Fruit fly (Drosophila melanogaster) whole organism, wandering third instar larva: ENCODE data around the gene Gr93d.

ENCODE experiments used
- Abd-B ChIP-seq: fragments of >200 bp; optimal IDR thresholded peaks from 2 replicates; lab custom pipeline; 2017; ENCODE audit warnings: missing biosample characterization, missing genetic modification characterization
- CG32264 ChIP-seq: fragments of 200-800 bp; sonication (Bioruptor generic); optimal IDR thresholded peaks from 2 replicates; lab custom pipeline; 2016; ENCODE audit warnings: missing biosample characterization, missing genetic modification characterization
- CG9705 ChIP-seq: fragments of 200-800 bp; sonication (Bioruptor generic); optimal IDR thresholded peaks from 2 replicates; lab custom pipeline; 2018; ENCODE audit warnings: missing biosample characterization, mild to moderate bottlenecking, missing genetic modification characterization
- CrebA ChIP-seq: fragments of 200-800 bp; sonication (Bioruptor generic); optimal IDR thresholded peaks from 2 replicates; lab custom pipeline; 2016; ENCODE audit warnings: missing biosample characterization, mild to moderate bottlenecking, missing genetic modification characterization, borderline replicate concordance
- Dfd ChIP-seq: fragments of >200 bp; optimal IDR thresholded peaks from 2 replicates; lab custom pipeline; 2017; ENCODE audit warnings: missing biosample characterization, missing genetic modification characterization
- Dif ChIP-seq: fragments of 200-275, 200-300 bp; sonication (Bioruptor generic); optimal IDR thresholded peaks from 2 replicates; lab custom pipeline; 2018; ENCODE audit warnings: missing biosample characterization, missing genetic modification characterization; ENCODE audit not compliant: partially characterized antibody
- GATAd ChIP-seq: sonication (Bioruptor generic); optimal IDR thresholded peaks from 2 replicates; lab custom pipeline; 2016; ENCODE audit warnings: missing biosample characterization, missing genetic modification characterization
- HLH106 ChIP-seq: fragments of 200-800 bp; optimal IDR thresholded peaks from 3 replicates; lab custom pipeline; 2019; ENCODE audit warnings: missing biosample characterization, mild to moderate bottlenecking, missing genetic modification characterization, moderate library complexity
- Hnf4 ChIP-seq: fragments of 200-800 bp; sonication (Bioruptor generic); optimal IDR thresholded peaks from 2 replicates; lab custom pipeline; 2016; ENCODE audit warnings: missing biosample characterization, mild to moderate bottlenecking, missing genetic modification characterization
- Hr78 ChIP-seq: fragments of >200 bp; optimal IDR thresholded peaks from 2 replicates; lab custom pipeline; 2017; ENCODE audit warnings: missing biosample characterization, missing genetic modification characterization
- Hr83 ChIP-seq: fragments of 200-300 bp; sonication (Bioruptor generic); optimal IDR thresholded peaks from 2 replicates; lab custom pipeline; 2016; ENCODE audit warnings: missing biosample characterization, mild to moderate bottlenecking, missing genetic modification characterization, moderate library complexity; ENCODE audit not compliant: poor library complexity, severe bottlenecking
- Jra ChIP-seq: sonication (Bioruptor generic); optimal IDR thresholded peaks from 2 replicates; lab custom pipeline; 2016; ENCODE audit warnings: missing biosample characterization, missing genetic modification characterization
- Mio ChIP-seq: sonication (Bioruptor generic); optimal IDR thresholded peaks from 2 replicates; lab custom pipeline; 2016; ENCODE audit warnings: missing biosample characterization, missing genetic modification characterization
- Myc ChIP-seq: fragments of >200 bp; optimal IDR thresholded peaks from 2 replicates; lab custom pipeline; 2017
- N ChIP-seq: fragments of >200 bp; optimal IDR thresholded peaks from 2 replicates; lab custom pipeline; 2018; ENCODE audit warnings: missing biosample characterization, missing external identifiers, missing genetic modification characterization
- OdsH ChIP-seq: fragments of 200-800 bp; sonication (Bioruptor generic); optimal IDR thresholded peaks from 2 replicates; lab custom pipeline; 2016; ENCODE audit warnings: missing biosample characterization, mild to moderate bottlenecking, missing genetic modification characterization
- Rel ChIP-seq, 2 experiments: fragments of 200-800 bp; sonication (Bioruptor generic) in 1 of 2; optimal IDR thresholded peaks; 2 replicates in 1 of 2; 3 replicates in 1 of 2; lab custom pipeline; 2016 to 2019; ENCODE audit warnings: mild to moderate bottlenecking in 2 of 2, missing biosample characterization in 2 of 2, missing genetic modification characterization in 2 of 2, moderate library complexity in 1 of 2
- Sp1 ChIP-seq: fragments of 200-800 bp; sonication (Bioruptor generic); optimal IDR thresholded peaks from 3 replicates; lab custom pipeline; 2019; ENCODE audit warnings: missing biosample characterization, mild to moderate bottlenecking, missing genetic modification characterization, moderate library complexity
- Vsx2 ChIP-seq: fragments of 200-300, 225-300 bp; sonication (Bioruptor generic); optimal IDR thresholded peaks from 2 replicates; lab custom pipeline; 2018; ENCODE audit warnings: missing biosample characterization, missing genetic modification characterization; ENCODE audit not compliant: partially characterized antibody
- br ChIP-seq: fragments of 200-800 bp; sonication (Bioruptor generic); optimal IDR thresholded peaks from 2 replicates; lab custom pipeline; 2016; ENCODE audit warnings: missing biosample characterization, missing genetic modification characterization
- brk ChIP-seq: fragments of 200-800 bp; sonication (Bioruptor generic); optimal IDR thresholded peaks from 2 replicates; lab custom pipeline; 2016; ENCODE audit warnings: missing biosample characterization, mild to moderate bottlenecking, missing genetic modification characterization
- dl ChIP-seq, 2 experiments: fragments of 175-275, 200-275 bp in 1 of 2; fragments of 200-275 bp in 1 of 2; sonication (Bioruptor generic); optimal IDR thresholded peaks; lab custom pipeline; 2018; ENCODE audit warnings: mild to moderate bottlenecking in 2 of 2, missing biosample characterization in 2 of 2, missing genetic modification characterization in 2 of 2, moderate library complexity in 2 of 2; ENCODE audit not compliant: partially characterized antibody in 2 of 2, insufficient read depth in 1 of 2
- dmrt93B ChIP-seq: fragments of 200-800 bp; sonication (Bioruptor generic); optimal IDR thresholded peaks from 2 replicates; lab custom pipeline; 2018; ENCODE audit warnings: missing biosample characterization, mild to moderate bottlenecking, missing genetic modification characterization
- dsf ChIP-seq: sonication (Bioruptor generic); optimal IDR thresholded peaks from 2 replicates; lab custom pipeline; 2016; ENCODE audit warnings: missing biosample characterization, missing genetic modification characterization, borderline replicate concordance
- ey ChIP-seq: fragments of 200-800 bp; sonication (Bioruptor generic); optimal IDR thresholded peaks from 2 replicates; lab custom pipeline; 2016; ENCODE audit warnings: missing biosample characterization, missing genetic modification characterization
- foxo ChIP-seq, 2 experiments: fragments of 200-800 bp; sonication (Bioruptor generic); optimal IDR thresholded peaks; 2 replicates in 1 of 2; 3 replicates in 1 of 2; lab custom pipeline; 2016 to 2017; ENCODE audit warnings: missing biosample characterization in 2 of 2, missing genetic modification characterization in 2 of 2
- fru ChIP-seq: fragments of 200-800 bp; sonication (Bioruptor generic); optimal IDR thresholded peaks from 3 replicates; lab custom pipeline; 2016; ENCODE audit warnings: missing biosample characterization, mild to moderate bottlenecking, missing genetic modification characterization
- h ChIP-seq: fragments of 200-800 bp; sonication (Bioruptor generic); optimal IDR thresholded peaks from 3 replicates; lab custom pipeline; 2016; ENCODE audit warnings: missing biosample characterization, mild to moderate bottlenecking, missing genetic modification characterization
- jim ChIP-seq: fragments of 175-275, 200-325 bp; sonication (Bioruptor generic); optimal IDR thresholded peaks from 2 replicates; lab custom pipeline; 2016; ENCODE audit warnings: missing biosample characterization, mild to moderate bottlenecking, missing genetic modification characterization
- lola ChIP-seq: fragments of >200 bp; optimal IDR thresholded peaks from 2 replicates; lab custom pipeline; 2017; ENCODE audit warnings: missing biosample characterization, missing genetic modification characterization
- pan ChIP-seq: fragments of >200 bp; optimal IDR thresholded peaks from 2 replicates; lab custom pipeline; 2017
- psq ChIP-seq: fragments of 200-800 bp; sonication (Bioruptor generic); optimal IDR thresholded peaks from 3 replicates; lab custom pipeline; 2017; ENCODE audit warnings: missing biosample characterization, mild to moderate bottlenecking, missing genetic modification characterization, moderate library complexity
- rgr ChIP-seq: fragments of 200-800 bp; sonication (Bioruptor generic); optimal IDR thresholded peaks from 3 replicates; lab custom pipeline; 2016; ENCODE audit warnings: missing biosample characterization, mild to moderate bottlenecking, missing genetic modification characterization
- sage ChIP-seq: fragments of 200-800 bp; sonication (Bioruptor generic); optimal IDR thresholded peaks from 2 replicates; lab custom pipeline; 2016; ENCODE audit warnings: missing biosample characterization, mild to moderate bottlenecking, missing genetic modification characterization
- sv ChIP-seq: fragments of 200-800 bp; sonication (Bioruptor generic); optimal IDR thresholded peaks from 3 replicates; lab custom pipeline; 2016; ENCODE audit warnings: missing biosample characterization, missing genetic modification characterization
- tai ChIP-seq: sonication (Bioruptor generic); optimal IDR thresholded peaks from 2 replicates; lab custom pipeline; 2016; ENCODE audit warnings: missing biosample characterization, missing genetic modification characterization
- usp ChIP-seq: fragments of >200 bp; optimal IDR thresholded peaks from 2 replicates; lab custom pipeline; 2017; ENCODE audit warnings: missing biosample characterization, missing genetic modification characterization
- woc ChIP-seq: sonication (Bioruptor generic); optimal IDR thresholded peaks from 2 replicates; lab custom pipeline; 2016; ENCODE audit warnings: missing biosample characterization, mild to moderate bottlenecking, missing genetic modification characterization

Gene Gr93d

DNA sequence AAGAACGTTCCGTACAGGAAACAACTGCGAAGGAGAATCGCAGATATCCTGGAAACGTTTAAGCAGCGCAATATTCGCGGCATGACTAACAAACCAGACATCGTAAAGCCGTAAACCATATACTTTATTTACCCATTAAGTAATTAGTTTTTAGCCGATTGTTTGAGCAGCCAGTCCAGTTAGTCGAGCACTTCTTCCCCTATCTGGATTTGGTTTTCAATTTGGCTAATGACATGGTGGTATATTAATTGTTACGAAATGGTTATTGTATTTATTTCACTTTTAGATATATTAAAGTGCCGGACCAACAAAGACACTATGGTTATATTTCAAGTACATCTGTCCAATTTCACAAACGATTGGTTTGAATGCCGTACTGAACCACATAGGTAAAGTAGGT, 2.8 kb downstream of the Gr93d start, which contains the start of gene Gr93b:
Gene Gr93b, minus strand, starts transcription at position 101 of the 400 bp plus-strand sequence.
- TF ChIP-seq Rel (GFP tag; optimal IDR thresholded peaks at IDR 0.05; lab: Kevin White, UChicago) (no peak), Rel (tag; optimal IDR thresholded peaks at IDR 0.05; lab: Kevin White, UChicago) (no peak), rgr (GFP tag; lab: Kevin White, UChicago) (no peak), Hr78 (GFP tag; lab: Kevin White, UChicago) (no peak), Dfd (no peak), Vsx2 (GFP tag; lab: Kevin White, UChicago) (no peak), CG32264 (GFP tag; lab: Kevin White, UChicago) (no peak), HLH106 (no peak), psq (GFP tag; lab: Kevin White, UChicago) (no peak), CrebA (GFP tag; lab: Kevin White, UChicago) (no peak), CG9705 (no peak)
- TF ChIP-seq, all 38 proteins: peak for 0

DNA sequence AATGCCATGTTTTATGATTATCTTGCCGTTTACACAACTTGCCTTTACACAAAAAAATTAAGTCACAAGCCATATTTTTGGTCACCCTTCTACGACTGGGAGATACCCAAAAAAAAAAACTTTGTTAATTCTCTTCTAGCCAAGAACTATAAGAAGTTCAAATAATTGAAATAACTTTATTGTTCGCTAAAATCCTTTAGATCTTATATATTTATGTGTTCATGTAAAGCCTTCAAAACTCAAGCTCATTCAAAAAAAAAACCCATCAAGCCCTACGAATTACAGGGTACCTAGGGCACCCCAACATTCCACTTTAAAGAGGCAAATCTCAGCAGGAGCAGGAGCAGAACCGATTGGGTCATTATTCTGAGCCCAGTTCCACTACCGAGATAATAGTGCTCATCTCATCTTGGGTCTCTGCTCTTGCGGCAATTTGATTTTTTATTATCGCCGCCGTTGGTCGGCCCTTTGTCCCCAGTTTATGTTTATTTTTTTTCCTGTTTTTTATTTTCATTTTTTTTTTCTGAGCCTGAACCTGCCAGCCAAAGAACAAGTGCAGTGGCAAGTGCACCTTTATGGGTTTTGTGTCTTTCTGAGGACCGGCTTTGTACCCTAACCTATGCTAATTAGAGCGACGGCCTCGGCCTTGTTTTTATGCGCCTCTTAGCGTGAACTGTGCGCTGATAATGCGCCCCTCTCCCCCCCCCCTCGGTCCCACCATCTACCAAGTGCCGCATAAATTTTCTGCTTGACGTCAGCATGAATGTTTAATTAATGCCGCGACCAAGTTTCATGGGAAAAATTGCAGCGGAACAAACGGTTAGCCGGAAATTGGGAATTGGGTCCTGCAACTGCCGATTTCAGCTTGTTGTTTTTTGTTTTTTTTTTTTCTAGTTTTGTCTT, 4.7 kb downstream of the Gr93d start:
- no peak for TF ChIP-seq lola (GFP tag; lab: Kevin White, UChicago)
- peak in 1 of 2 experiments; percentile 0 for TF ChIP-seq foxo (GFP tag; optimal IDR thresholded peaks at IDR 0.05; lab: Kevin White, UChicago)

DNA sequence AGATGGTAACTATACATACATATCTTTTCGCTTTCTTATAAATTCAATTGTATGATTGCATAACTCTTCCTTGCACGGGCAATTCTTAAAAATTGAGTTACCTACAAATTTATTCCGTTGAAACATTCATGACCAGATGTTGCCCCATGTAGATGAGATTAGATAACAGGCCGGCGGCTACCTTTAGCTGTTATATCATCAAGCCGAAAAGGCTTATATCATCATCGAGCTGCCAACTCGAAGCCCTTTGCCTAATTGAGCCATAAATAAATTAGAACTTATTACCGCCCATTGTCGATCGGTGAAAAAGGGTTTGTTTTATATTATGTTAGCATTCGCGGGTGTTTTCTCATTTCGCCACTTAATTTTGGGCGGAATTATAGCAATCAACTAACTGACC, 6.0 kb downstream of the Gr93d start:
- TF ChIP-seq Sp1 (no peak), sage (GFP tag; lab: Kevin White, UChicago) (no peak), CG32264 (GFP tag; lab: Kevin White, UChicago) (no peak), GATAd (GFP tag; lab: Kevin White, UChicago) (no peak), lola (GFP tag; lab: Kevin White, UChicago) (no peak), foxo (GFP tag; optimal IDR thresholded peaks at IDR 0.05; lab: Kevin White, UChicago) (no peak), jim (GFP tag; lab: Kevin White, UChicago) (no peak), Abd-B (GFP tag; lab: Kevin White, UChicago) (no peak)

DNA sequence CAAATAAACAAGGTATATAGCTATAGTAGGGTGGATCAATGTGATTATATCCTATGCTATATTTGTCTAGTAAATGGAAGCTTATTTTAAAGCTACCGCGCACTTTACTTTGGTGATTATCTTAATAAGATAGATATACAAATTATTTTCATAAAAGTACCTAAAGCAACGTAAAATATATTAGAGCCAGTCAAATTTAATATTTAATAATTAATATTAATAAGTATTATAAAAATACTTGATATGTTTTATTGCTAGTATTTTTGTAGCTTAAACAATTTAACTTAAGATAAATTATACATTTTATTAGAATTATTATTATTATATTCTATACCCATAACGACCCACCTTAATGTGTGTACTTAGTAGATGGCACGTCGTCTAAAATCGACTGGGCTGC, 6.8 kb downstream of the Gr93d start:
- TF ChIP-seq Myc (lab: Kevin White, UChicago) (no peak), Dfd (no peak), GATAd (GFP tag; lab: Kevin White, UChicago) (no peak), CrebA (GFP tag; lab: Kevin White, UChicago) (no peak), psq (GFP tag; lab: Kevin White, UChicago) (peak; percentile 4), sage (GFP tag; lab: Kevin White, UChicago) (no peak), lola (GFP tag; lab: Kevin White, UChicago) (no peak), dl (GFP tag; optimal IDR thresholded peaks at IDR 0.05; lab: Kevin White, UChicago; ENCODE audit: insufficient read depth in 1 of 2, partially characterized antibody in 2 of 2) (no peak), dsf (no peak), foxo (GFP tag; optimal IDR thresholded peaks at IDR 0.05; lab: Kevin White, UChicago) (peak in 1 of 2 experiments; percentile 42), woc (no peak), jim (GFP tag; lab: Kevin White, UChicago) (no peak), N (no peak), Mio (no peak), tai (GFP tag; lab: Kevin White, UChicago) (no peak), Sp1 (peak; percentile 70), CG9705 (no peak), Jra (GFP tag; lab: Kevin White, UChicago) (no peak), h (GFP tag; lab: Kevin White, UChicago) (no peak), brk (GFP tag; lab: Kevin White, UChicago) (no peak), sv (GFP tag; lab: Kevin White, UChicago) (no peak), CG32264 (GFP tag; lab: Kevin White, UChicago) (no peak), fru (GFP tag; lab: Kevin White, UChicago) (no peak), Hr83 (no peak), pan (lab: Kevin White, UChicago) (no peak), dmrt93B (no peak), usp (GFP tag; lab: Kevin White, UChicago) (no peak), Rel (GFP tag; optimal IDR thresholded peaks at IDR 0.05; lab: Kevin White, UChicago) (no peak), Rel (tag; optimal IDR thresholded peaks at IDR 0.05; lab: Kevin White, UChicago) (no peak), Hnf4 (GFP tag; lab: Kevin White, UChicago) (peak; percentile 27), Abd-B (GFP tag; lab: Kevin White, UChicago) (no peak), ey (GFP tag; lab: Kevin White, UChicago) (no peak), rgr (GFP tag; lab: Kevin White, UChicago) (peak; percentile 32), OdsH (GFP tag; lab: Kevin White, UChicago) (peak; percentile 19), Vsx2 (GFP tag; lab: Kevin White, UChicago) (no peak), Dif (no peak), br (no peak), Hr78 (GFP tag; lab: Kevin White, UChicago) (no peak), HLH106 (peak; percentile 64)
